Fruit fly (Drosophila melanogaster) whole organism, pupa: Measurements from ENCODE around the gene LysD.

Experiments used
- CG10348 ChIP-seq: fragments of 200-800 bp; sonication (Bioruptor generic); IDR thresholded peaks from 2 replicates; pipeline ENCODE4 v1.3.6; 2022; ENCODE audit warnings: missing biosample characterization, missing genetic modification characterization
- CG12605 ChIP-seq: fragments of 200-800 bp; sonication (Bioruptor generic); IDR thresholded peaks from 2 replicates; pipeline ENCODE4 v1.3.6; 2022; ENCODE audit warnings: missing biosample characterization, missing genetic modification characterization
- CG13204 ChIP-seq: fragments of 200-800 bp; sonication (Bioruptor generic); optimal IDR thresholded peaks from 2 replicates; lab custom pipeline; 2018; ENCODE audit warnings: missing biosample characterization, mild to moderate bottlenecking, missing genetic modification characterization, moderate library complexity
- CG14655 ChIP-seq: fragments of 200-800 bp; sonication (Bioruptor generic); optimal IDR thresholded peaks from 3 replicates; lab custom pipeline; 2017; ENCODE audit warnings: mild to moderate bottlenecking, missing biosample characterization, missing genetic modification reagents, missing genetic modification characterization
- CG15710 ChIP-seq: fragments of 200-800 bp; sonication (Bioruptor generic); optimal IDR thresholded peaks from 2 replicates; lab custom pipeline; 2018; ENCODE audit warnings: missing biosample characterization, mild to moderate bottlenecking, missing genetic modification characterization, moderate library complexity
- CG17806 ChIP-seq: fragments of 200-800 bp; sonication (Bioruptor generic); optimal IDR thresholded peaks from 2 replicates; lab custom pipeline; 2018; ENCODE audit warnings: missing biosample characterization, mild to moderate bottlenecking, missing genetic modification characterization, moderate library complexity
- CG32121 ChIP-seq: fragments of 200-800 bp; sonication (Bioruptor generic); IDR thresholded peaks from 2 replicates; pipeline ENCODE4 v1.3.6; 2022; ENCODE audit warnings: missing biosample characterization, missing genetic modification characterization
- CG34367 ChIP-seq: fragments of 200-800 bp; sonication (Bioruptor generic); optimal IDR thresholded peaks from 2 replicates; lab custom pipeline; 2018; ENCODE audit warnings: missing biosample characterization, mild to moderate bottlenecking, missing genetic modification characterization
- CG4496 ChIP-seq: fragments of 200-800 bp; sonication (Bioruptor generic); IDR thresholded peaks from 3 replicates; pipeline ENCODE4 v1.3.6; 2022; ENCODE audit warnings: missing biosample characterization, missing genetic modification characterization
- CG8159 ChIP-seq: fragments of 200-800 bp; sonication (Bioruptor generic); optimal IDR thresholded peaks from 3 replicates; lab custom pipeline; 2018; ENCODE audit warnings: missing biosample characterization, mild to moderate bottlenecking, missing genetic modification characterization, moderate library complexity
- CG8301 ChIP-seq: fragments of 200-800 bp; sonication (Bioruptor generic); optimal IDR thresholded peaks from 2 replicates; lab custom pipeline; 2018; ENCODE audit warnings: missing biosample characterization, mild to moderate bottlenecking, missing genetic modification characterization
- CG9948 ChIP-seq: fragments of 200-800 bp; sonication (Bioruptor generic); optimal IDR thresholded peaks from 2 replicates; lab custom pipeline; 2018; ENCODE audit warnings: missing biosample characterization, mild to moderate bottlenecking, missing genetic modification characterization, moderate library complexity
- D1 ChIP-seq: fragments of 200-800 bp; sonication (Bioruptor generic); optimal IDR thresholded peaks from 2 replicates; lab custom pipeline; 2018; ENCODE audit warnings: missing biosample characterization, mild to moderate bottlenecking, missing genetic modification characterization, moderate library complexity
- EcR ChIP-seq: fragments of 200-800 bp; sonication (Bioruptor generic); optimal IDR thresholded peaks from 3 replicates; lab custom pipeline; 2019; ENCODE audit warnings: missing biosample characterization, missing genetic modification characterization, mild to moderate bottlenecking, moderate library complexity, missing genetic modification reagents
- Ets98B ChIP-seq: fragments of 200-800 bp; sonication (Bioruptor generic); IDR thresholded peaks from 2 replicates; pipeline ENCODE4 v1.3.6; 2022; ENCODE audit warnings: missing biosample characterization, missing genetic modification characterization
- Pif1A ChIP-seq: fragments of 200-800 bp; sonication (Bioruptor generic); optimal IDR thresholded peaks from 3 replicates; lab custom pipeline; 2016; ENCODE audit warnings: missing biosample characterization, missing genetic modification characterization
- Pif1B ChIP-seq: fragments of 200-800 bp; sonication (Bioruptor generic); optimal IDR thresholded peaks from 3 replicates; lab custom pipeline; 2016; ENCODE audit warnings: missing biosample characterization, missing genetic modification characterization
- Snoo ChIP-seq: fragments of 200-800 bp; sonication (Bioruptor generic); optimal IDR thresholded peaks from 3 replicates; lab custom pipeline; 2017; ENCODE audit warnings: missing biosample characterization, mild to moderate bottlenecking, missing genetic modification characterization, inconsistent platforms
- fd96Ca ChIP-seq: fragments of 200-800 bp; sonication (Bioruptor generic); IDR thresholded peaks from 3 replicates; pipeline ENCODE4 v1.3.6; 2022; ENCODE audit warnings: missing biosample characterization, missing genetic modification characterization
- gl ChIP-seq: fragments of 200-800 bp; sonication (Bioruptor generic); optimal IDR thresholded peaks from 2 replicates; lab custom pipeline; 2018; ENCODE audit warnings: missing biosample characterization, mild to moderate bottlenecking, missing genetic modification characterization
- rn ChIP-seq: fragments of 200-800 bp; sonication (Bioruptor generic); IDR thresholded peaks from 2 replicates; pipeline ENCODE4 v1.3.6; 2022; ENCODE audit warnings: missing biosample characterization, missing genetic modification characterization

LysD gene

DNA sequence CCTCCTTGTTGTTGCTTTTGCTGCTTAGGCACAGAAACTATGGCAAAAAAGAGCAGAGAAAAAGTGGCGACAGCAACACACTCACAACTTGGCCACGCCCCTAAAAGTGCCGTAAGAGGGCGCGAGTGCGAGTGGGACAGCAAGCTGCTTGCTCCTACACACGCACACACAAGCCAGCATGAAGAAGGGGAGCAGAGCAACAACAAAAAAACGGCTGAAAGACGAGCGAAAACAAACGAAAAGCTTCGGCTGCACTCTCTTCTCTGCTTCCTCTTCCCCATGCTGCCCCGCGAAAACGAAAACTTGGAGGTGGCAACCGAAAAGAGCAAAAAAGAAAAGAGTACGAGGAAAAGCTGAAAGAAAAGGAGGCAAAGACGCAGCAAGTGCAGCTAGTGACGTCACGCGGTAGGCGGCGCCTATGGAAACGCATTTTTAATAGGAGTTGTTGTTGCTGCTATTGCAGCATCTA lies 32.8 kb downstream of the LysD start:
- peak; percentile 49 for TF ChIP-seq Pif1A
- TF ChIP-seq CG8301 (tag; lab: Kevin White, UChicago) = peak; percentile 57
- TF ChIP-seq Pif1B (GFP tag; lab: Kevin White, UChicago) = no peak
- peak; percentile 79 for TF ChIP-seq CG34367 (tag; lab: Kevin White, UChicago)
- TF ChIP-seq fd96Ca (GFP tag; lab: Robert Waterston, UW) = peak; percentile 80
- TF ChIP-seq CG10348 (GFP tag; lab: Robert Waterston, UW) = no peak
- TF ChIP-seq CG9948 = peak; percentile 40
- peak; percentile 65 for TF ChIP-seq CG8159 (tag; lab: Kevin White, UChicago)
- peak; percentile 70 for TF ChIP-seq CG13204
- peak; percentile 77; the same call in 1 of the 2 replicates for TF ChIP-seq CG32121 (GFP tag; lab: Robert Waterston, UW)
- peak; percentile 35 for TF ChIP-seq CG17806 (tag; lab: Kevin White, UChicago)
- peak; percentile 71 for TF ChIP-seq Ets98B (GFP tag; lab: Robert Waterston, UW)
- peak; percentile 72 for TF ChIP-seq CG14655 (GFP tag; lab: Kevin White, UChicago)
- peak; percentile 63 for TF ChIP-seq CG12605 (GFP tag; lab: Robert Waterston, UW)
- TF ChIP-seq EcR (GFP tag; lab: Kevin White, UChicago) = peak; percentile 18
- peak; percentile 84 for TF ChIP-seq gl (tag; lab: Kevin White, UChicago)
- TF ChIP-seq Snoo (tag; lab: Kevin White, UChicago) = peak; percentile 30
- peak; percentile 71 for TF ChIP-seq CG15710 (tag; lab: Kevin White, UChicago)
- peak; percentile 82 for TF ChIP-seq CG4496 (GFP tag; lab: Robert Waterston, UW)
- TF ChIP-seq D1 (tag; lab: Kevin White, UChicago) = no peak
- peak; percentile 48; the same call in 1 of the 2 replicates for TF ChIP-seq rn (GFP tag; lab: Robert Waterston, UW)

DNA sequence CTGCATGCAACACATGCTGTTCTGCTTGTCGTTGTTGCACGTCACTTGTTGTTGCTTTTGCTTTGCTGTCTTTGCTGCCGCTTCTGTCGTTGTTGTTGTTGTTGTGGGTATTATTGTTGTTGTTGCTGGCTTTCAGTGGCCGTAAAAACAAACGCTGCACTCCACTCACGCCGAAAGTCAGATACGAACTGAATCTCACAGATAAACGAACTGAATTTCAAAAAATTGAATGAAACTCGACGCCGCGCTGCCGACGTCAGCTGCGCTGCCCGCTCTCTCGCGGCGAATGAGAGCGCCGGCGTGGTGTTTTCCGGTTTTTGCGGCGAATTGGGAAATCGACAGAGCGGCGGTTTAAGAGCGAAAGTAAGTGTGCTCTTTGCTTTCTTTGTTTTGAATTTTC lies 33.9 kb downstream of the LysD start, which contains the start of gene bab2:
Gene bab2 (minus strand): TSS at position 192 of the 400 bp plus-strand sequence.
- no peak for TF ChIP-seq Pif1B (GFP tag; lab: Kevin White, UChicago)
- TF ChIP-seq CG9948 = no peak
- no peak for TF ChIP-seq CG34367 (tag; lab: Kevin White, UChicago)
- TF ChIP-seq fd96Ca (GFP tag; lab: Robert Waterston, UW) = no peak
- no peak for TF ChIP-seq CG17806 (tag; lab: Kevin White, UChicago)
- TF ChIP-seq CG10348 (GFP tag; lab: Robert Waterston, UW) = no peak
- no peak for TF ChIP-seq CG8159 (tag; lab: Kevin White, UChicago)
- TF ChIP-seq CG14655 (GFP tag; lab: Kevin White, UChicago) = no peak
- TF ChIP-seq CG15710 (tag; lab: Kevin White, UChicago) = no peak
- peak; percentile 32 for TF ChIP-seq CG13204
- peak; percentile 44 for TF ChIP-seq CG12605 (GFP tag; lab: Robert Waterston, UW)
- no peak for TF ChIP-seq gl (tag; lab: Kevin White, UChicago)
- TF ChIP-seq Ets98B (GFP tag; lab: Robert Waterston, UW) = no peak
- TF ChIP-seq Snoo (tag; lab: Kevin White, UChicago) = peak; percentile 12
- TF ChIP-seq CG8301 (tag; lab: Kevin White, UChicago) = no peak
- TF ChIP-seq D1 (tag; lab: Kevin White, UChicago) = no peak
- TF ChIP-seq CG32121 (GFP tag; lab: Robert Waterston, UW) = no peak
- TF ChIP-seq EcR (GFP tag; lab: Kevin White, UChicago) = peak; percentile 35
- no peak for TF ChIP-seq Pif1A
- peak; percentile 8; the same call in 1 of the 3 replicates for TF ChIP-seq CG4496 (GFP tag; lab: Robert Waterston, UW)
- TF ChIP-seq rn (GFP tag; lab: Robert Waterston, UW) = no peak

DNA sequence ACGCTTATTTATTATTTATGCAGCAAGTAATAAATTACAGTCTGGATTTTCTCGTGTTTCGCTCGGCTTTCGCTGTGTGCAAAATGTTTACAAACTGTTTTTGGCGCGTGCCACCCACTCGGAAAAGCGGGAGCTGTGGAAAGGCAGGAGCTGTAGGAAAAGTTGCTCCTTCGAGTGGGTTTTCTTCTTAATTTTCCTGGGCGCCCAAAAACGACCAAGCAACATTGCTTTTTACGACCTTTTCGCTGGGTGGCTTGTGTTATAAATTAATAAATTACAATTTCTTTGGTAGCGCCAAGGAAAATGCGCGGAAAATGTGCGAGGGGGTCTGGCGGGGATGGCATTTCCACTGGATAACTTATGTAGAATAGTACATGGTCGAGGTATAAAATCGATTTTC lies 34.5 kb downstream of the LysD start:
- no peak for TF ChIP-seq CG12605 (GFP tag; lab: Robert Waterston, UW)
- no peak for TF ChIP-seq Pif1A
- no peak for TF ChIP-seq CG10348 (GFP tag; lab: Robert Waterston, UW)
- no peak for TF ChIP-seq fd96Ca (GFP tag; lab: Robert Waterston, UW)
- no peak for TF ChIP-seq CG14655 (GFP tag; lab: Kevin White, UChicago)
- TF ChIP-seq CG34367 (tag; lab: Kevin White, UChicago) = no peak
- TF ChIP-seq CG8301 (tag; lab: Kevin White, UChicago) = no peak
- TF ChIP-seq Pif1B (GFP tag; lab: Kevin White, UChicago) = no peak

DNA sequence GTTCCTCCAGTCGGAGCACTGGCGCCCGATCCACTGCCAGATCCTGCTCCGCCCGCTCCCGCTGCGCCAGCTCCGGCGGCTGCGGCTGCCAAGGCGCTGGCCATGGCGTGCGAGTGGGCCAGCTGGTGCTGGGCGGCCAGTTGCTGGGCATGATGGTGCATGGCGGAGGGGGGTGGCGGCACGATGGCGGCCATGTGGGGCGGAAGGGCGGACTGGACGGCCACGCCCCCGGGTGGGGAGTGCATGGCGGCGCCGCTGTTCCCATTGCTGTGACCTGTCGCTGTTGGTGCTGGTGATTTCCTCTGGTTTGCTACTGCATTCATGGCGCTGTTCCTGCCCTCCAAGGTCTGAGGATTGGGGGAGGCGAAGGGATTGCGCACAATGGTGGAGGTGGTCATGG lies 38.1 kb downstream of the LysD start:
- no peak for TF ChIP-seq rn (GFP tag; lab: Robert Waterston, UW)
- TF ChIP-seq CG17806 (tag; lab: Kevin White, UChicago) = no peak
- TF ChIP-seq CG32121 (GFP tag; lab: Robert Waterston, UW) = no peak
- no peak for TF ChIP-seq CG8159 (tag; lab: Kevin White, UChicago)
- no peak for TF ChIP-seq gl (tag; lab: Kevin White, UChicago)
- TF ChIP-seq CG8301 (tag; lab: Kevin White, UChicago) = no peak
- TF ChIP-seq CG13204 = no peak
- TF ChIP-seq CG34367 (tag; lab: Kevin White, UChicago) = no peak
- no peak for TF ChIP-seq Ets98B (GFP tag; lab: Robert Waterston, UW)
- TF ChIP-seq Pif1A = no peak
- TF ChIP-seq, all 21 proteins: peak for 0

DNA sequence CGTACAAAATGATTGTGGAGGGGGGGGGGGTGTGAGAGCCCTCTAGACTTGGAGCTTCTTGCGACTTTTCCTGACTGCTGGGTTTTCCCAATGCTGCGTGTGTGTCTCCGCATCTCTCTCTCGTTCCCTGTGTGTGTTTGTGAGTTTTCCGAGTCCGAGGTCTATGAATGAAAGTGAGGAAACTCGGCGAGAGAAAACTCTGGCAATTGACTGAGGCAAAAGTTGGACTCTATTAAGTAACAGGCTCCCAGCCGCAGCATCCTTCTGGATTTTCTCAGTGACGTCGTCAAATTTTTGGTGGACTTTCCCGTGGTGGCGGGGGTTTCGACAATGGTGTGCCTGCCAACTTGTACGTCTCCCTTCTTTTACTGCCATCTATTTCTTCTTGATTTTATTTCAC lies 40.4 kb downstream of the LysD start:
- TF ChIP-seq CG34367 (tag; lab: Kevin White, UChicago) (no peak), Pif1A (no peak), rn (GFP tag; lab: Robert Waterston, UW) (no peak), Pif1B (GFP tag; lab: Kevin White, UChicago) (no peak), CG8301 (tag; lab: Kevin White, UChicago) (no peak)

DNA sequence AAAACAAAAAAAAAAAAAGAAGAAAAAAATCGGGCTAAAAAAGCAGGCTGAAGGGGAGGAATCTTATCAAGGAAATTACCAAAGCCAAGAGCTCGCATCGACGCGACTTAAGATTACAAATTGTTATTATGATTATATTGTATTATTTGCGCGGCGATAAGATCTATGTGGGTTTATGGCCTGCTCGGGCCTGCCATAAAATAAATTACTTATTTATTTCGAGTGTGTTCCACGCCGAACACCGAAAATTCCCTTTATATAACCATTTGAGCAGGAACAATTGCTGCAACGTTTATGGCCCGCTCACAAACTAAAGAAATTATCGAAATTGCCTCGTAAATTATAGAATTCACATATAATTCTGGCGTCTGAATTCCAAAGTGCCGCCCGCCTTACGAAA lies 41.4 kb downstream of the LysD start:
- no peak for TF ChIP-seq CG4496 (GFP tag; lab: Robert Waterston, UW)
- TF ChIP-seq CG32121 (GFP tag; lab: Robert Waterston, UW) = no peak
- no peak for TF ChIP-seq fd96Ca (GFP tag; lab: Robert Waterston, UW)
- no peak for TF ChIP-seq Snoo (tag; lab: Kevin White, UChicago)
- TF ChIP-seq Ets98B (GFP tag; lab: Robert Waterston, UW) = no peak
- no peak for TF ChIP-seq CG15710 (tag; lab: Kevin White, UChicago)
- no peak for TF ChIP-seq CG8301 (tag; lab: Kevin White, UChicago)
- no peak for TF ChIP-seq D1 (tag; lab: Kevin White, UChicago)
- no peak for TF ChIP-seq CG12605 (GFP tag; lab: Robert Waterston, UW)
- TF ChIP-seq Pif1A = no peak
- no peak for TF ChIP-seq CG9948
- TF ChIP-seq CG14655 (GFP tag; lab: Kevin White, UChicago) = no peak
- no peak for TF ChIP-seq gl (tag; lab: Kevin White, UChicago)
- no peak for TF ChIP-seq CG13204
- no peak for TF ChIP-seq EcR (GFP tag; lab: Kevin White, UChicago)
- no peak for TF ChIP-seq CG8159 (tag; lab: Kevin White, UChicago)
